Fruit fly (Drosophila melanogaster): ENCODE results near the gene CG13101.
A peak's percentile ranks its signal among the peaks of the same experiment; 100 is the strongest.

The CG13101 gene

DNA sequence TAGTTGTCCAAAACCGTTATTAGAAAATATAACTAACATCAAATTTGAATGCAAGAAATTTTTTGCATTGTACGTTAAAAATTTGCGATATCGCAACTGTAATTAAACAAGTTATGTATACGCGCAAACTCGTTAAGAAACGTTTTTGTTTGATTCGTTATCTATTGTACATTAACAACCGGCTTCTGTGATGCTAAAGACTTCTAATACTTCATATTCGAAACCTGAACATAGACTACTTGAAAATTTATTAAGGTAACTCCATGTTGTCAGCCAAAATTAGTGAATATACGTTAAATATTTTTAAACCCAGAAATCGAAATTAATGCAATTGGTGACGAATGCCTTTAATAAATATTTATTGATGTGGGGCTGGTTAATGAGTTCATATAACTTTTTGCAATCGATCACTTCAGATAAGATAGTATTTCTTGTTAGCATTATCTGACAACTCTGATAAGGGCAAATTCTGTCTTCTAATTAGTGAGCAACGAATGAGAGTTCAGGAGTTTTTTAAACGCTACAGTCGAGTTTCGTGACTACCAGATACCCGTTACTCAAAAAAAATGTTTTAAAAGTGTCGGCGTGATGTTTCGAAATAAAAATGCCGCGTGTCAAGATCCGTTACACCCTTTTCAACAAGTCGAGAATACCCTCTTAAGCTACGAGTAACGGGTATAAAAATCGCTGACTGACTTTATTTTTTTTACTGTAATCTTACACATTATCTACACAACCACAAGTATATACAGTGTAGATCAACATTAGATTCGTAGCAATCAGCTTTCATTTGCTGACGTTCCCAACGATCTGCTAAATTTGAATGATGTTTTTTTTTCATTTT, 32.3 kb downstream of the CG13101 start (continued):
- TF ChIP-seq p53 (GFP tag; optimal IDR thresholded peaks at IDR 0.05) (no peak), CG9932 (GFP tag; IDR thresholded peaks at IDR 0.05) (peak; percentile 65), Ada2b (GFP tag; IDR thresholded peaks at IDR 0.05) (peak; percentile 27; the same call in 1 of the 2 replicates), sc (optimal IDR thresholded peaks at IDR 0.05) (no peak), sc (GFP tag; optimal IDR thresholded peaks at IDR 0.05) (no peak), CG17186 (GFP tag; optimal IDR thresholded peaks at IDR 0.05) (no peak), Deaf1 (tag; optimal IDR thresholded peaks at IDR 0.05) (no peak), Rfx (GFP tag; IDR thresholded peaks at IDR 0.05) (peak; percentile 71), nerfin-2 (GFP tag; IDR thresholded peaks at IDR 0.05; ENCODE audit: partially characterized antibody) (peak; percentile 57), dmrt99B (tag; optimal IDR thresholded peaks at IDR 0.05) (peak; percentile 37), gem (tag; optimal IDR thresholded peaks at IDR 0.05) (peak; percentile 61), CG14965 (GFP tag; optimal IDR thresholded peaks at IDR 0.05; ENCODE audit: borderline replicate concordance) (no peak), luna (GFP tag; optimal IDR thresholded peaks at IDR 0.05) (no peak), pb (GFP tag; optimal IDR thresholded peaks at IDR 0.05) (no peak), tin (GFP tag; optimal IDR thresholded peaks at IDR 0.05) (peak; percentile 23), CG5953 (GFP tag; IDR thresholded peaks at IDR 0.05) (no peak), ken (GFP tag; IDR thresholded peaks at IDR 0.05) (no peak), CG3281 (GFP tag; optimal IDR thresholded peaks at IDR 0.05) (peak; percentile 28), lmd (GFP tag; IDR thresholded peaks at IDR 0.05) (peak; percentile 60), Doc2 (GFP tag; IDR thresholded peaks at IDR 0.05) (no peak), MBD-R2 (GFP tag; IDR thresholded peaks at IDR 0.05) (peak; percentile 32; the same call in 1 of the 2 replicates), CG12155 (GFP tag; optimal IDR thresholded peaks at IDR 0.05) (peak; percentile 42), CHES-1-like (GFP tag; optimal IDR thresholded peaks at IDR 0.05) (peak; percentile 17), Dad (GFP tag; optimal IDR thresholded peaks at IDR 0.05) (no peak), CG10565 (GFP tag; optimal IDR thresholded peaks at IDR 0.05) (no peak), Antp (GFP tag; optimal IDR thresholded peaks at IDR 0.05) (peak; percentile 49), Asciz (GFP tag; optimal IDR thresholded peaks at IDR 0.05) (no peak), Vsx1 (GFP tag; optimal IDR thresholded peaks at IDR 0.05) (no peak), nmo (GFP tag; optimal IDR thresholded peaks at IDR 0.05) (peak; percentile 14), CG2120 (GFP tag; optimal IDR thresholded peaks at IDR 0.05) (peak; percentile 72), tx (GFP tag; optimal IDR thresholded peaks at IDR 0.05) (no peak), CG6854 (GFP tag; optimal IDR thresholded peaks at IDR 0.05) (no peak), Gug (GFP tag; IDR thresholded peaks at IDR 0.05) (peak; percentile 46; the same call in 2 of the 4 replicates), dimm (GFP tag; IDR thresholded peaks at IDR 0.05) (no peak), psq (GFP tag; optimal IDR thresholded peaks at IDR 0.05) (no peak), CG6654 (GFP tag; optimal IDR thresholded peaks at IDR 0.05) (no peak), Poxn (GFP tag; IDR thresholded peaks at IDR 0.05) (no peak), seq (GFP tag; IDR thresholded peaks at IDR 0.05) (0 out of 2 replicates have a peak, but pooled peaks have one; percentile 24), tap (tag; optimal IDR thresholded peaks at IDR 0.05) (no peak), CG32767 (GFP tag; IDR thresholded peaks at IDR 0.05) (no peak), Lim3 (GFP tag; IDR thresholded peaks at IDR 0.05) (no peak), ranshi (GFP tag; IDR thresholded peaks at IDR 0.05) (no peak; the same call in 1 of the 2 replicates), schlank (tag; optimal IDR thresholded peaks at IDR 0.05) (peak; percentile 5), CG1832 (GFP tag; optimal IDR thresholded peaks at IDR 0.05) (no peak), Dll (GFP tag; IDR thresholded peaks at IDR 0.05; ENCODE audit: partially characterized antibody) (no peak), ato (GFP tag; IDR thresholded peaks at IDR 0.05; ENCODE audit: partially characterized antibody) (no peak), al (GFP tag; IDR thresholded peaks at IDR 0.05) (peak; percentile 25; the same call in 1 of the 2 replicates), CG6175 (GFP tag; IDR thresholded peaks at IDR 0.05) (no peak), dmrt11E (tag; optimal IDR thresholded peaks at IDR 0.05) (peak; percentile 6), hth (optimal IDR thresholded peaks at IDR 0.05) (no peak)
